Fruit fly (Drosophila melanogaster): Measurements from ENCODE around the gene DopEcR.

DNA sequence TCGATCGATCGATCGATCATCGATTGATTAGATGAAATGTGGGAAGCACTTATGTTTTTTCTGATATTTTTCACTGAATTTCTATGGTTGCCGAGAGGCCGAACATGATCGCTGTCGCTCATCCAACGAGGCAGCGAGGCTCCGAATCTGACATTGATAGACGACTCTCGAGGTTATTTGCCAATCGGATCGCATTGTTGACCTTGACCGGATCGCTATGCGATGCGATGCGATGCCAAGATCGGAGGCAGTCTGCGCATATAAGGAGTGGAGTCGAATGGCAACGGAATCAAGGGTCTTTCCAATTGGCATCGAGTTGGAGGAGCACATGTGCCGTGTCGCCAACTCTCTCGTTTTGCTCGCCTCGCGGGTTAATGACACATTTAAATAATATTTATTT lies 40.0 kb downstream of the DopEcR start:
- no peak for TF ChIP-seq pan (optimal IDR thresholded peaks at IDR 0.05)
- no peak for TF ChIP-seq psq (optimal IDR thresholded peaks at IDR 0.05)
